Fruit fly (Drosophila melanogaster) whole organism, embryonic: Measurements from ENCODE around the gene CG7943.

Experiments used
- ATbp ChIP-seq: fragments of 200-800 bp; sonication (Bioruptor generic); optimal IDR thresholded peaks from 2 replicates; lab custom pipeline; 2017; ENCODE audit warnings: missing biosample characterization, mild to moderate bottlenecking, missing genetic modification characterization, missing genetic modification reagents
- Abd-B ChIP-seq: fragments of 200-800 bp; sonication (Bioruptor generic); optimal IDR thresholded peaks from 2 replicates; lab custom pipeline; 2018; ENCODE audit warnings: missing biosample characterization, mild to moderate bottlenecking, missing genetic modification characterization, moderate library complexity
- BEAF-32 ChIP-seq: fragments of 200-800 bp; sonication (Bioruptor generic); optimal IDR thresholded peaks from 3 replicates; lab custom pipeline; 2017; ENCODE audit warnings: missing biosample characterization, missing genetic modification characterization, mild to moderate bottlenecking, moderate library complexity, missing genetic modification reagents
- CG10366 ChIP-seq: fragments of 200-800 bp; sonication (Bioruptor generic); IDR thresholded peaks from 2 replicates; pipeline ENCODE4 v1.3.6; 2022; ENCODE audit warnings: missing biosample characterization, missing genetic modification characterization
- CG11723 ChIP-seq: fragments of 200-800 bp; sonication (Bioruptor generic); optimal IDR thresholded peaks from 2 replicates; lab custom pipeline; 2017; ENCODE audit warnings: missing biosample characterization, mild to moderate bottlenecking, missing genetic modification characterization
- CG13624 ChIP-seq: fragments of 200-800 bp; sonication (Bioruptor generic); optimal IDR thresholded peaks from 2 replicates; lab custom pipeline; 2016; ENCODE audit warnings: missing biosample characterization, missing genetic modification characterization
- CG13775 ChIP-seq: fragments of 200-800 bp; sonication (Bioruptor generic); optimal IDR thresholded peaks from 3 replicates; lab custom pipeline; 2017; ENCODE audit warnings: missing biosample characterization, mild to moderate bottlenecking, missing genetic modification characterization
- CG14965 ChIP-seq: fragments of 200-800 bp; sonication (Bioruptor generic); optimal IDR thresholded peaks from 2 replicates; lab custom pipeline; 2016; ENCODE audit warnings: missing biosample characterization, missing genetic modification characterization, borderline replicate concordance
- CG16863 ChIP-seq: fragments of 200-800 bp; sonication (Bioruptor generic); optimal IDR thresholded peaks from 3 replicates; lab custom pipeline; 2016; ENCODE audit warnings: missing biosample characterization, missing genetic modification characterization
- CG17328 ChIP-seq: fragments of 200-800 bp; sonication (Bioruptor generic); IDR thresholded peaks from 2 replicates; pipeline ENCODE4 v1.3.6; 2022; ENCODE audit warnings: missing biosample characterization, missing genetic modification characterization
- CG17802 ChIP-seq: fragments of 200-800 bp; sonication (Bioruptor generic); optimal IDR thresholded peaks from 2 replicates; lab custom pipeline; 2018; ENCODE audit warnings: missing biosample characterization, mild to moderate bottlenecking, missing genetic modification characterization, moderate library complexity
- CG18764 ChIP-seq: fragments of 200-800 bp; sonication (Bioruptor generic); optimal IDR thresholded peaks from 3 replicates; lab custom pipeline; 2016; ENCODE audit warnings: missing biosample characterization, missing genetic modification characterization
- CG2116 ChIP-seq: fragments of 200-800 bp; sonication (Bioruptor generic); optimal IDR thresholded peaks from 3 replicates; lab custom pipeline; 2018; ENCODE audit warnings: missing biosample characterization, mild to moderate bottlenecking, missing genetic modification characterization
- CG2678 ChIP-seq: fragments of 200-800 bp; sonication (Bioruptor generic); optimal IDR thresholded peaks from 3 replicates; lab custom pipeline; 2019; ENCODE audit warnings: missing biosample characterization, mild to moderate bottlenecking, missing genetic modification characterization, moderate library complexity
- CG4707 ChIP-seq: fragments of 200-800 bp; sonication (Bioruptor generic); optimal IDR thresholded peaks from 2 replicates; lab custom pipeline; 2018; ENCODE audit warnings: missing biosample characterization, mild to moderate bottlenecking, missing genetic modification characterization, moderate library complexity
- CG5245 ChIP-seq: fragments of 200-800 bp; sonication (Bioruptor generic); optimal IDR thresholded peaks from 3 replicates; lab custom pipeline; 2016; ENCODE audit warnings: missing biosample characterization, missing genetic modification characterization
- CG6175 ChIP-seq: fragments of 200-800 bp; sonication (Bioruptor generic); IDR thresholded peaks from 3 replicates; pipeline ENCODE4 v1.3.6; 2022; ENCODE audit warnings: missing biosample characterization, missing genetic modification characterization
- CG6854 ChIP-seq: fragments of 200-800 bp; sonication (Bioruptor generic); optimal IDR thresholded peaks from 3 replicates; lab custom pipeline; 2017; ENCODE audit warnings: missing biosample characterization, mild to moderate bottlenecking, missing genetic modification characterization
- CG7987 ChIP-seq: fragments of 200-800 bp; sonication (Bioruptor generic); optimal IDR thresholded peaks from 2 replicates; lab custom pipeline; 2018; ENCODE audit warnings: missing biosample characterization, mild to moderate bottlenecking, missing genetic modification characterization, moderate library complexity
- CG8281 ChIP-seq: fragments of 200-800 bp; sonication (Bioruptor generic); optimal IDR thresholded peaks from 2 replicates; lab custom pipeline; 2018; ENCODE audit warnings: missing biosample characterization, mild to moderate bottlenecking, missing genetic modification characterization, moderate library complexity
- CG8290 ChIP-seq, 3 experiments: fragments of 200-800 bp; sonication (Bioruptor generic); optimal IDR thresholded peaks; 2 replicates each; lab custom pipeline; 2016 to 2019; ENCODE audit warnings: missing biosample characterization in 3 of 3, missing genetic modification characterization in 3 of 3, mild to moderate bottlenecking in 2 of 3, moderate library complexity in 1 of 3
- CG8478 ChIP-seq: fragments of >200 bp; optimal IDR thresholded peaks from 2 replicates; lab custom pipeline; 2018
- CG8944 ChIP-seq: fragments of 200-800 bp; sonication (Bioruptor generic); optimal IDR thresholded peaks from 3 replicates; lab custom pipeline; 2016; ENCODE audit warnings: missing biosample characterization, missing genetic modification characterization
- Chrac-16 ChIP-seq: fragments of 200-800 bp; sonication (Bioruptor generic); optimal IDR thresholded peaks from 3 replicates; lab custom pipeline; 2016; ENCODE audit warnings: missing biosample characterization, missing genetic modification characterization
- D19A ChIP-seq: fragments of 200-800 bp; optimal IDR thresholded peaks from 3 replicates; lab custom pipeline; 2019; ENCODE audit warnings: missing biosample characterization, mild to moderate bottlenecking, missing genetic modification characterization, moderate library complexity
- Ets97D ChIP-seq: fragments of 200-800 bp; sonication (Bioruptor generic); optimal IDR thresholded peaks from 3 replicates; lab custom pipeline; 2016; ENCODE audit warnings: missing biosample characterization, missing genetic modification characterization
- H2.0 ChIP-seq: fragments of 200-800 bp; sonication (Bioruptor generic); IDR thresholded peaks from 2 replicates; pipeline ENCODE4 v1.3.6; 2022; ENCODE audit warnings: missing biosample characterization, missing genetic modification characterization
- HLH4C ChIP-seq: fragments of 200-800 bp; sonication (Bioruptor generic); IDR thresholded peaks from 3 replicates; pipeline ENCODE4 v1.3.6; 2022; ENCODE audit warnings: missing biosample characterization, missing genetic modification characterization; ENCODE audit not compliant: partially characterized antibody
- Hand ChIP-seq: fragments of 200-800 bp; sonication (Bioruptor generic); optimal IDR thresholded peaks from 2 replicates; lab custom pipeline; 2017; ENCODE audit warnings: mild to moderate bottlenecking, missing biosample characterization, missing genetic modification reagents, missing genetic modification characterization
- Hey ChIP-seq: fragments of 200-800 bp; sonication (Bioruptor generic); optimal IDR thresholded peaks from 3 replicates; lab custom pipeline; 2018; ENCODE audit warnings: missing biosample characterization, mild to moderate bottlenecking, missing genetic modification characterization
- MESR4 ChIP-seq: fragments of 200-800 bp; sonication (Bioruptor generic); optimal IDR thresholded peaks from 2 replicates; lab custom pipeline; 2018; ENCODE audit warnings: missing biosample characterization, mild to moderate bottlenecking, missing genetic modification characterization, moderate library complexity
- Scr ChIP-seq: fragments of 200-800 bp; sonication (Bioruptor generic); IDR thresholded peaks from 2 replicates; pipeline ENCODE4 v1.3.6; 2022; ENCODE audit warnings: missing biosample characterization, missing genetic modification characterization; ENCODE audit not compliant: partially characterized antibody
- Sin3A ChIP-seq: fragments of >200 bp; optimal IDR thresholded peaks from 2 replicates; lab custom pipeline; 2018
- Usf ChIP-seq: fragments of 200-800 bp; sonication (Bioruptor generic); optimal IDR thresholded peaks from 2 replicates; lab custom pipeline; 2017; ENCODE audit warnings: missing genotype, missing biosample characterization, missing genetic modification characterization
- Vsx1 ChIP-seq: fragments of 200-800 bp; sonication (Bioruptor generic); optimal IDR thresholded peaks from 2 replicates; lab custom pipeline; 2017; ENCODE audit warnings: missing biosample characterization, mild to moderate bottlenecking, missing genetic modification characterization, missing genetic modification reagents
- YL-1 ChIP-seq: fragments of 200-800 bp; sonication (Bioruptor generic); optimal IDR thresholded peaks from 3 replicates; lab custom pipeline; 2017; ENCODE audit warnings: missing biosample characterization, mild to moderate bottlenecking, missing genetic modification characterization
- ab ChIP-seq: fragments of 200-800 bp; sonication (Bioruptor generic); optimal IDR thresholded peaks from 2 replicates; lab custom pipeline; 2016; ENCODE audit warnings: missing biosample characterization, missing genetic modification characterization
- ara ChIP-seq: fragments of 200-800 bp; sonication (Bioruptor generic); IDR thresholded peaks from 2 replicates; pipeline ENCODE4 v1.3.6; 2022; ENCODE audit warnings: missing biosample characterization, missing genetic modification characterization
- gsb ChIP-seq: fragments of 200-800 bp; sonication (Bioruptor generic); IDR thresholded peaks from 2 replicates; pipeline ENCODE4 v1.3.6; 2022; ENCODE audit warnings: missing biosample characterization, missing genetic modification characterization
- kah ChIP-seq: fragments of 200-800 bp; sonication (Bioruptor generic); optimal IDR thresholded peaks from 2 replicates; lab custom pipeline; 2018; ENCODE audit warnings: missing biosample characterization, mild to moderate bottlenecking, missing genetic modification characterization
- klu ChIP-seq: fragments of 200-800 bp; sonication (Bioruptor generic); IDR thresholded peaks from 2 replicates; pipeline ENCODE4 v1.3.6; 2022; ENCODE audit warnings: missing biosample characterization, missing genetic modification characterization
- maf-S ChIP-seq: fragments of 200-800 bp; sonication (Bioruptor generic); optimal IDR thresholded peaks from 2 replicates; lab custom pipeline; 2016; ENCODE audit warnings: missing biosample characterization, missing genetic modification characterization
- pb ChIP-seq: fragments of 200-800 bp; sonication (Bioruptor generic); optimal IDR thresholded peaks from 3 replicates; lab custom pipeline; 2016; ENCODE audit warnings: missing biosample characterization, missing genetic modification characterization
- pho ChIP-seq: fragments of 200-800 bp; sonication (Bioruptor generic); optimal IDR thresholded peaks from 2 replicates; lab custom pipeline; 2016; ENCODE audit warnings: missing biosample characterization, missing genetic modification characterization
- salm ChIP-seq: fragments of 200-800 bp; sonication (Bioruptor generic); optimal IDR thresholded peaks from 2 replicates; lab custom pipeline; 2018; ENCODE audit warnings: missing biosample characterization, mild to moderate bottlenecking, missing genetic modification characterization
- seq ChIP-seq: fragments of 200-800 bp; sonication (Bioruptor generic); IDR thresholded peaks from 2 replicates; pipeline ENCODE4 v1.3.6; 2022; ENCODE audit warnings: missing biosample characterization, missing genetic modification characterization
- sim ChIP-seq: fragments of 200-800 bp; sonication (Bioruptor generic); IDR thresholded peaks from 2 replicates; pipeline ENCODE4 v1.3.6; 2022; ENCODE audit warnings: missing biosample characterization, missing genetic modification characterization
- sisA ChIP-seq: fragments of 200-800 bp; sonication (Bioruptor generic); IDR thresholded peaks from 2 replicates; pipeline ENCODE4 v1.3.6; 2022; ENCODE audit warnings: missing biosample characterization, missing genetic modification characterization
- so ChIP-seq: fragments of 200-800 bp; sonication (Bioruptor generic); IDR thresholded peaks from 3 replicates; pipeline ENCODE4 v1.3.6; 2022; ENCODE audit warnings: missing biosample characterization, missing genetic modification characterization
- stc ChIP-seq: fragments of 200-800 bp; sonication (Bioruptor generic); IDR thresholded peaks from 2 replicates; pipeline ENCODE4 v1.3.6; 2022; ENCODE audit warnings: missing biosample characterization, missing genetic modification characterization
- wdn ChIP-seq: fragments of 200-800 bp; sonication (Bioruptor generic); IDR thresholded peaks from 2 replicates; pipeline ENCODE4 v1.3.6; 2022; ENCODE audit warnings: missing biosample characterization, missing genetic modification characterization
- z ChIP-seq: fragments of 200-800 bp; sonication (Bioruptor generic); IDR thresholded peaks from 3 replicates; pipeline ENCODE4 v1.3.6; 2022; ENCODE audit warnings: missing biosample characterization, missing genetic modification characterization

CG7943 gene

dm6 chr3R:30061154-30061482, 14.8 kb downstream of the CG7943 start (continued):
- peak; percentile 75 for TF ChIP-seq klu
- TF ChIP-seq z (GFP tag; lab: Robert Waterston, UW) = peak; percentile 56; the same call in 1 of the 3 replicates
- no peak for TF ChIP-seq HLH4C (GFP tag; lab: Robert Waterston, UW)
- TF ChIP-seq Hey = no peak
- no peak for TF ChIP-seq MESR4 (GFP tag; lab: Kevin White, UChicago)
- TF ChIP-seq CG8290 (GFP tag; optimal IDR thresholded peaks at IDR 0.05; lab: Kevin White, UChicago) = peak; percentile 85
- TF ChIP-seq CG8290 (tag; optimal IDR thresholded peaks at IDR 0.05; lab: Kevin White, UChicago) = peak in 1 of 2 experiments; percentile 77
- TF ChIP-seq so = peak; percentile 93
- TF ChIP-seq CG2678 (tag; lab: Kevin White, UChicago) = peak; percentile 95
- peak; percentile 47 for TF ChIP-seq Vsx1
- peak; percentile 46 for TF ChIP-seq pho
- peak; percentile 82 for TF ChIP-seq CG17802 (tag; lab: Kevin White, UChicago)
- TF ChIP-seq Abd-B = peak; percentile 80
- peak; percentile 88 for TF ChIP-seq ATbp (GFP tag; lab: Kevin White, UChicago)
- peak; percentile 69 for TF ChIP-seq Ets97D
- peak; percentile 93 for TF ChIP-seq CG5245 (GFP tag; lab: Kevin White, UChicago)
- TF ChIP-seq Chrac-16 (GFP tag; lab: Kevin White, UChicago) = peak; percentile 64
- TF ChIP-seq ara (GFP tag; lab: Robert Waterston, UW) = peak; percentile 90
- peak; percentile 89 for TF ChIP-seq CG8944
- peak; percentile 91 for TF ChIP-seq H2.0 (GFP tag; lab: Robert Waterston, UW)
- TF ChIP-seq CG6854 (GFP tag; lab: Kevin White, UChicago) = peak; percentile 86
- TF ChIP-seq wdn (GFP tag; lab: Robert Waterston, UW) = peak; percentile 73; the same call in 1 of the 2 replicates
- TF ChIP-seq Scr (GFP tag; lab: Robert Waterston, UW) = no peak
- peak; percentile 79 for TF ChIP-seq CG18764 (GFP tag; lab: Kevin White, UChicago)
- peak; percentile 72; the same call in 1 of the 2 replicates for TF ChIP-seq sim (GFP tag; lab: Robert Waterston, UW)
- peak; percentile 67 for TF ChIP-seq CG8281 (tag; lab: Kevin White, UChicago)
- TF ChIP-seq gsb = peak; percentile 67
- TF ChIP-seq stc (GFP tag; lab: Robert Waterston, UW) = peak; percentile 93
- peak; percentile 49 for TF ChIP-seq CG14965 (GFP tag; lab: Kevin White, UChicago)
- TF ChIP-seq maf-S = peak; percentile 68
- peak; percentile 79 for TF ChIP-seq salm (tag; lab: Kevin White, UChicago)
- TF ChIP-seq CG11723 (GFP tag; lab: Kevin White, UChicago) = peak; percentile 83
- TF ChIP-seq CG2116 (GFP tag; lab: Kevin White, UChicago) = no peak
- TF ChIP-seq CG13624 (GFP tag; lab: Kevin White, UChicago) = peak; percentile 83
- TF ChIP-seq CG10366 (GFP tag; lab: Robert Waterston, UW) = peak; percentile 95
- TF ChIP-seq ab (GFP tag; lab: Kevin White, UChicago) = no peak
- TF ChIP-seq BEAF-32 (GFP tag; lab: Kevin White, UChicago) = no peak
- TF ChIP-seq seq = peak; percentile 89
- TF ChIP-seq Sin3A (lab: Kevin White, UChicago) = no peak
- peak; percentile 73 for TF ChIP-seq pb (GFP tag; lab: Kevin White, UChicago)
- TF ChIP-seq kah (GFP tag; lab: Kevin White, UChicago) = peak; percentile 86
- TF ChIP-seq CG8478 (lab: Kevin White, UChicago) = no peak
- no peak for TF ChIP-seq Usf
- peak; percentile 55; the same call in 1 of the 3 replicates for TF ChIP-seq CG6175 (GFP tag; lab: Robert Waterston, UW)
- TF ChIP-seq Hand (GFP tag; lab: Kevin White, UChicago) = no peak
- TF ChIP-seq sisA = peak; percentile 96
- peak; percentile 33 for TF ChIP-seq CG13775 (GFP tag; lab: Kevin White, UChicago)
- TF ChIP-seq D19A (tag; lab: Kevin White, UChicago) = peak; percentile 90
- peak; percentile 57 for TF ChIP-seq CG4707 (GFP tag; lab: Kevin White, UChicago)
- peak; percentile 80 for TF ChIP-seq CG7987 (GFP tag; lab: Kevin White, UChicago)
- TF ChIP-seq CG16863 (GFP tag; lab: Kevin White, UChicago) = peak; percentile 73
- TF ChIP-seq CG17328 = peak; percentile 95
- TF ChIP-seq YL-1 = no peak
